Worm (Caenorhabditis elegans) whole organism, young adult: ENCODE data around the gene str-220.

Experiments used
- B0336.3 ChIP-seq: fragments of 200-800 bp; sonication (Bioruptor generic); IDR thresholded peaks from 2 replicates; pipeline ENCODE4 v1.3.6; 2022; ENCODE audit warnings: missing genetic modification characterization, missing compliant biosample characterization
- C06A6.2 ChIP-seq: fragments of 200-800 bp; sonication (Bioruptor generic); conservative IDR thresholded peaks from 2 replicates; pipeline ENCODE4 v1.3.6; 2022; ENCODE audit warnings: missing genetic modification characterization, missing compliant biosample characterization
- F10E7.11 ChIP-seq: sonication (generic microtip); optimal IDR thresholded peaks from 2 replicates; lab custom pipeline; 2017; ENCODE audit warnings: mild to moderate bottlenecking, missing genetic modification characterization, moderate library complexity, missing compliant biosample characterization
- F33H1.4 ChIP-seq: fragments of 200-800 bp; sonication (Bioruptor generic); IDR thresholded peaks from 2 replicates; pipeline ENCODE4 v1.3.6; 2022; ENCODE audit warnings: missing genetic modification reagents, missing genetic modification characterization, missing compliant biosample characterization
- F39B2.1 ChIP-seq: fragments of 200-800 bp; sonication (Bioruptor generic); IDR thresholded peaks from 2 replicates; pipeline ENCODE4 v1.3.6; 2022; ENCODE audit warnings: missing genetic modification reagents, missing genetic modification characterization, missing compliant biosample characterization
- F55B11.4 ChIP-seq: sonication (generic microtip); optimal IDR thresholded peaks from 2 replicates; lab custom pipeline; 2016; ENCODE audit warnings: missing compliant biosample characterization, missing genetic modification characterization, borderline replicate concordance; ENCODE audit not compliant: insufficient read depth
- F57C9.4 ChIP-seq: sonication (generic microtip); optimal IDR thresholded peaks from 2 replicates; lab custom pipeline; 2017; ENCODE audit warnings: mild to moderate bottlenecking, missing genetic modification characterization, missing compliant biosample characterization
- K11D2.4 ChIP-seq: fragments of 200-800 bp; sonication (Bioruptor generic); IDR thresholded peaks from 2 replicates; pipeline ENCODE4 v1.3.6; 2022; ENCODE audit warnings: missing genetic modification reagents, missing genetic modification characterization, missing compliant biosample characterization
- Y53F4B.3 ChIP-seq: fragments of 200-800 bp; sonication (Bioruptor generic); IDR thresholded peaks from 2 replicates; pipeline ENCODE4 v1.3.6; 2022; ENCODE audit warnings: missing genetic modification reagents, missing genetic modification characterization, missing compliant biosample characterization
- Y67H2A.10 ChIP-seq: fragments of 200-800 bp; sonication (Bioruptor generic); conservative IDR thresholded peaks from 2 replicates; pipeline ENCODE4 v1.3.6; 2022; ENCODE audit warnings: missing genetic modification reagents, missing genetic modification characterization, missing compliant biosample characterization
- ZK185.1 ChIP-seq: sonication (generic microtip); optimal IDR thresholded peaks from 2 replicates; lab custom pipeline; 2016; ENCODE audit warnings: mild to moderate bottlenecking, missing genetic modification characterization, missing compliant biosample characterization; ENCODE audit not compliant: poor library complexity, severe bottlenecking
- cebp-1 ChIP-seq, 2 experiments: fragments of 200-800 bp in 1 of 2; sonication (Bioruptor generic) in 1 of 2; sonication (generic microtip) in 1 of 2; IDR thresholded peaks in 1 of 2; optimal IDR thresholded peaks in 1 of 2; 2 replicates each; pipeline versions ENCODE4 v1.3.6 to Lab custom; 2017 to 2022; ENCODE audit warnings: missing compliant biosample characterization in 2 of 2, missing genetic modification characterization in 2 of 2, mild to moderate bottlenecking in 1 of 2, missing genetic modification reagents in 1 of 2, moderate library complexity in 1 of 2
- ceh-27 ChIP-seq: fragments of 200-800 bp; sonication (Bioruptor generic); optimal IDR thresholded peaks from 2 replicates; lab custom pipeline; 2018; ENCODE audit warnings: mild to moderate bottlenecking, missing genetic modification characterization, moderate library complexity, missing compliant biosample characterization
- ceh-40 ChIP-seq: fragments of 200-800 bp; sonication (Bioruptor generic); IDR thresholded peaks from 2 replicates; pipeline ENCODE4 v1.3.6; 2022; ENCODE audit warnings: missing genetic modification characterization, missing compliant biosample characterization
- ceh-58 ChIP-seq: fragments of 200-800 bp; sonication (Bioruptor generic); IDR thresholded peaks from 2 replicates; pipeline ENCODE4 v1.3.6; 2022; ENCODE audit warnings: missing genetic modification characterization, missing compliant biosample characterization
- dpl-1 ChIP-seq: fragments of 150-350 bp; optimal IDR thresholded peaks from 2 replicates; lab custom pipeline; 2014; ENCODE audit warnings: missing biosample characterization, missing genetic modification reagents, missing genetic modification characterization
- egl-44 ChIP-seq: fragments of 200-800 bp; sonication (Bioruptor generic); IDR thresholded peaks from 2 replicates; pipeline ENCODE4 v1.3.6; 2022; ENCODE audit warnings: missing genetic modification reagents, missing genetic modification characterization, missing compliant biosample characterization
- ekl-4 ChIP-seq: fragments of 200-800 bp; sonication (Bioruptor generic); IDR thresholded peaks from 2 replicates; pipeline ENCODE4 v1.3.6; 2022; ENCODE audit warnings: missing genetic modification reagents, missing genetic modification characterization, missing compliant biosample characterization
- ets-4 ChIP-seq: fragments of 200-800 bp; sonication (Bioruptor generic); optimal IDR thresholded peaks from 2 replicates; lab custom pipeline; 2018; ENCODE audit warnings: mild to moderate bottlenecking, missing genetic modification characterization, missing compliant biosample characterization
- fkh-3 ChIP-seq: sonication (generic microtip); optimal IDR thresholded peaks from 2 replicates; lab custom pipeline; 2016; ENCODE audit warnings: mild to moderate bottlenecking, missing genetic modification characterization, missing compliant biosample characterization
- hsf-1 ChIP-seq: fragments of 200-800 bp; sonication (Bioruptor generic); IDR thresholded peaks from 2 replicates; pipeline ENCODE4 v1.3.6; 2022; ENCODE audit warnings: missing genetic modification reagents, missing genetic modification characterization, missing compliant biosample characterization
- let-526 ChIP-seq: fragments of 200-800 bp; sonication (Bioruptor generic); IDR thresholded peaks from 2 replicates; pipeline ENCODE4 v1.3.6; 2022; ENCODE audit warnings: missing genetic modification reagents, missing genetic modification characterization, missing compliant biosample characterization
- let-607 ChIP-seq, 2 experiments: fragments of 200-800 bp in 1 of 2; sonication (Bioruptor generic) in 1 of 2; sonication (generic microtip) in 1 of 2; optimal IDR thresholded peaks; 2 replicates each; lab custom pipeline; 2016 to 2018; ENCODE audit warnings: mild to moderate bottlenecking in 2 of 2, missing compliant biosample characterization in 2 of 2, missing genetic modification characterization in 2 of 2, moderate library complexity in 2 of 2, missing genotype in 1 of 2
- lin-40 ChIP-seq: sonication (generic microtip); optimal IDR thresholded peaks from 2 replicates; lab custom pipeline; 2016; ENCODE audit warnings: missing genetic modification characterization, mild to moderate bottlenecking, missing compliant biosample characterization, missing genotype, missing genetic modification reagents
- lin-54 ChIP-seq: fragments of 200-800 bp; sonication (Bioruptor generic); optimal IDR thresholded peaks from 2 replicates; lab custom pipeline; 2018; ENCODE audit warnings: mild to moderate bottlenecking, missing genetic modification characterization, missing compliant biosample characterization
- madf-3 ChIP-seq: fragments of 200-800 bp; sonication (Bioruptor generic); IDR thresholded peaks from 2 replicates; pipeline ENCODE4 v1.3.6; 2022; ENCODE audit warnings: missing genetic modification reagents, missing genetic modification characterization, missing compliant biosample characterization
- madf-6 ChIP-seq: fragments of 200-800 bp; sonication (Bioruptor generic); IDR thresholded peaks from 2 replicates; pipeline ENCODE4 v1.3.6; 2022; ENCODE audit warnings: missing genetic modification reagents, missing genetic modification characterization, missing compliant biosample characterization
- nhr-120 ChIP-seq: fragments of 200-800 bp; sonication (Bioruptor generic); IDR thresholded peaks from 2 replicates; pipeline ENCODE4 v1.3.6; 2022; ENCODE audit warnings: missing genetic modification characterization, missing compliant biosample characterization
- nhr-80 ChIP-seq: sonication (generic microtip); optimal IDR thresholded peaks from 2 replicates; lab custom pipeline; 2016; ENCODE audit warnings: missing genetic modification characterization, missing compliant biosample characterization
- pha-4 ChIP-seq: fragments of 150-350 bp; sonication (generic microtip); optimal IDR thresholded peaks from 2 replicates; lab custom pipeline; 2014; ENCODE audit warnings: missing biosample characterization, missing genetic modification reagents, missing genetic modification characterization
- repo-1 ChIP-seq: sonication (generic microtip); optimal IDR thresholded peaks from 2 replicates; lab custom pipeline; 2017; ENCODE audit warnings: mild to moderate bottlenecking, missing genetic modification characterization, missing compliant biosample characterization
- rpc-1 ChIP-seq, 2 experiments: fragments of 150-350 bp in 1 of 2; sonication (generic microtip) in 1 of 2; optimal IDR thresholded peaks; 2 replicates each; lab custom pipeline; 2014 to 2018; ENCODE audit warnings: missing biosample characterization in 1 of 2, missing genetic modification characterization in 1 of 2, missing genetic modification reagents in 1 of 2, missing genotype in 1 of 2
- sea-2 ChIP-seq: fragments of 200-800 bp; sonication (Bioruptor generic); IDR thresholded peaks from 2 replicates; pipeline ENCODE4 v1.3.6; 2022; ENCODE audit warnings: missing genetic modification characterization, missing compliant biosample characterization
- snpc-4 ChIP-seq, 5 experiments: fragments of 150-350 bp in 1 of 5; sonication (generic microtip) in 4 of 5; optimal IDR thresholded peaks; 2 replicates each; lab custom pipeline; 2014 to 2018; ENCODE audit warnings: missing genetic modification characterization in 5 of 5, missing biosample characterization in 3 of 5, antibody characterized with exemption in 2 of 5, mild to moderate bottlenecking in 2 of 5, missing compliant biosample characterization in 2 of 5, missing genotype in 2 of 5, moderate library complexity in 2 of 5, missing genetic modification reagents in 1 of 5
- unc-62 ChIP-seq: fragments of 150-350 bp; optimal IDR thresholded peaks from 2 replicates; lab custom pipeline; 2014; ENCODE audit warnings: missing biosample characterization, missing genetic modification reagents, missing genetic modification characterization
- xnd-1 ChIP-seq: sonication (generic microtip); optimal IDR thresholded peaks from 2 replicates; lab custom pipeline; 2016; ENCODE audit warnings: missing genotype, missing genetic modification reagents, missing genetic modification characterization, missing compliant biosample characterization
- zim-3 ChIP-seq: sonication (generic microtip); optimal IDR thresholded peaks from 2 replicates; lab custom pipeline; 2017; ENCODE audit warnings: mild to moderate bottlenecking, missing genetic modification characterization, moderate library complexity, missing compliant biosample characterization
- ztf-18 ChIP-seq: sonication (generic microtip); optimal IDR thresholded peaks from 2 replicates; lab custom pipeline; 2016; ENCODE audit warnings: missing genotype, mild to moderate bottlenecking, missing genetic modification characterization, missing compliant biosample characterization
- ztf-22 ChIP-seq: fragments of 200-800 bp; sonication (Bioruptor generic); optimal IDR thresholded peaks from 2 replicates; lab custom pipeline; 2018; ENCODE audit warnings: mild to moderate bottlenecking, missing genetic modification characterization, moderate library complexity, missing compliant biosample characterization
- ztf-3 ChIP-seq: fragments of 200-800 bp; sonication (Bioruptor generic); optimal IDR thresholded peaks from 2 replicates; lab custom pipeline; 2018; ENCODE audit warnings: mild to moderate bottlenecking, missing genetic modification characterization, missing compliant biosample characterization
- ztf-6 ChIP-seq: fragments of 200-800 bp; sonication (Bioruptor generic); IDR thresholded peaks from 2 replicates; pipeline ENCODE4 v1.3.6; 2022; ENCODE audit warnings: missing genetic modification reagents, missing genetic modification characterization, missing compliant biosample characterization

Gene str-220

DNA sequence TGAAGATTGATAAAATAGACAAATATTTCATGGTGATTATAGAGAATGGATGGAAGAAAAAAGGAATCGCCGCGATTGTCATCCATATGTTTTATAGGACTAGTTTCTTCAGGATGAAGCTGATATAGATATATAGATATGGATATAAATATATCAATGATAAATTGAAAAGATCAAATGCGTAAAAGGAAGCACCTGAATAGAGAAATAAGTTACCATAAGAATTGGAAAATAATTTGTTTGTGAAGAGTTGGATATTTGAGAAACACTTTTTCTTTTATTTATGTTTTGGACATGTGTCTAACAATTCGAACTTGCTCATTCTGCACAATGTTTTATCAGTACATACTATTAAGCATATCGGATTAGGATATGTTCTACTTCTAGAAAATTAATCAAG, 16.9 kb upstream of the str-220 start, which contains the start of gene C42D4.13:
TSS of gene C42D4.13 (minus strand) at position 101 of the 400 bp plus-strand sequence.
- TF ChIP-seq ceh-40 (GFP tag; lab: Robert Waterston, UW): no peak
- no peak for TF ChIP-seq zim-3 (tag; lab: Kevin White, UChicago)
- no peak for TF ChIP-seq ceh-58 (GFP tag; lab: Robert Waterston, UW)
- TF ChIP-seq madf-6 (GFP tag; lab: Robert Waterston, UW): no peak
- no peak for TF ChIP-seq hsf-1 (GFP tag; lab: Robert Waterston, UW)

DNA sequence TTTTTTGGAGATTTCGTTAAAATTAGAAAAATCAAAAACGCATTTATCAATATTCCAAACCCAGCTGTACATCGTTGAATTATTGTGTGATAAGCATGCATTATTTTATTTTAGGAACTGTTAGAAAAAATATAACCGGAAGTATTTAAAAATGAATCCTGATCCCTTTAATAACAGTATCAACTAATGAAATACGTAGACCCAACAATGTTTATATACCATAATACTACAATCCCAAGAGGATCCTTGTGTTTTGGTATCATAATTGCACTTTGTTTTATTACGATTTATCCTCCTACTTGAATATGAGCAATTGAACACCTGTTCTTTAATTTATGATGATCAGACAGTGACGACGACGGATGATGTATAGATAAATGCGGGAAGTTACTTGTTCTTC, 15.6 kb upstream of the str-220 start, which contains the start of gene str-249:
TSS of gene str-249 (minus strand) at position 101 of the 400 bp plus-strand sequence.
- TF ChIP-seq repo-1 (tag; lab: Kevin White, UChicago): no peak
- no peak for TF ChIP-seq ets-4 (GFP tag; lab: Kevin White, UChicago)
- TF ChIP-seq ceh-58 (GFP tag; lab: Robert Waterston, UW): no peak
- no peak for TF ChIP-seq ztf-18 (tag; lab: Kevin White, UChicago)
- no peak for TF ChIP-seq F33H1.4 (GFP tag; lab: Robert Waterston, UW)
- TF ChIP-seq lin-40 (tag; lab: Kevin White, UChicago): no peak
- TF ChIP-seq snpc-4 (GFP tag; optimal IDR thresholded peaks at IDR 0.05; lab: Kevin White, UChicago): no peak
- no peak for TF ChIP-seq snpc-4 (tag; optimal IDR thresholded peaks at IDR 0.05; lab: Kevin White, UChicago)
- no peak for TF ChIP-seq Y53F4B.3 (GFP tag; lab: Robert Waterston, UW)
- no peak for TF ChIP-seq dpl-1 (GFP tag; lab: Kevin White, UChicago)
- no peak for TF ChIP-seq C06A6.2 (GFP tag; lab: Robert Waterston, UW)
- no peak for TF ChIP-seq F39B2.1

DNA sequence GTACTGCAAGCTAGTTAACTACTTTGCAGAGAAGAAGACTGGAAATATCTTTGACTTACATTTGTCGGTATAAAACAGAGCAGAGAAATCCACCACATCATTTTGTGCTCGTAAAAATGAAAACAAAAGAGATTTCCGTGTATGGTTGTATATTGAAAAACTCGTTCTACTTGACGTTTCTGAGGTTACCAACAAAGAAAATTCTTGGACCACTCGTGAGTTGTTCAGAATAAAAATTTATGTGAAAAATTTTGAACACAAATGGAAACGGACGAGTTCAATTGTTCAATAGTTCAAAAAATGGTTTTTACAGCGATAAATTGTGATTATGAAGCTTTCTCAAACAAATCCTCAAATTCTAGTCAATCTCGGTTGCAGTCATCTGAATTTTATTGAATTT, 13.5 kb upstream of the str-220 start, which contains the start of gene clec-179:
TSS of gene clec-179 (minus strand) at position 101 of the 400 bp plus-strand sequence.
- no peak for TF ChIP-seq lin-54
- no peak for TF ChIP-seq lin-40 (tag; lab: Kevin White, UChicago)
- no peak for TF ChIP-seq Y67H2A.10 (GFP tag; lab: Robert Waterston, UW)
- TF ChIP-seq F55B11.4 (tag; lab: Kevin White, UChicago): no peak
- no peak for TF ChIP-seq ztf-3 (GFP tag; lab: Kevin White, UChicago)
- TF ChIP-seq ceh-40 (GFP tag; lab: Robert Waterston, UW): no peak
- TF ChIP-seq unc-62 (GFP tag; lab: Kevin White, UChicago): no peak
- TF ChIP-seq ztf-6 (GFP tag; lab: Robert Waterston, UW): no peak
- no peak for TF ChIP-seq B0336.3 (GFP tag; lab: Robert Waterston, UW)
- TF ChIP-seq ZK185.1: no peak
- no peak for TF ChIP-seq madf-3 (GFP tag; lab: Robert Waterston, UW)
- TF ChIP-seq ceh-27 (GFP tag; lab: Kevin White, UChicago): no peak
- TF ChIP-seq ekl-4 (GFP tag; lab: Robert Waterston, UW): no peak
- no peak for TF ChIP-seq F57C9.4 (tag; lab: Kevin White, UChicago)
- TF ChIP-seq fkh-3 (tag; lab: Kevin White, UChicago): no peak
- no peak for TF ChIP-seq F10E7.11
- TF ChIP-seq sea-2 (GFP tag; lab: Robert Waterston, UW): no peak
- no peak for TF ChIP-seq xnd-1 (tag; lab: Kevin White, UChicago)
- no peak for TF ChIP-seq K11D2.4 (GFP tag; lab: Robert Waterston, UW)

DNA sequence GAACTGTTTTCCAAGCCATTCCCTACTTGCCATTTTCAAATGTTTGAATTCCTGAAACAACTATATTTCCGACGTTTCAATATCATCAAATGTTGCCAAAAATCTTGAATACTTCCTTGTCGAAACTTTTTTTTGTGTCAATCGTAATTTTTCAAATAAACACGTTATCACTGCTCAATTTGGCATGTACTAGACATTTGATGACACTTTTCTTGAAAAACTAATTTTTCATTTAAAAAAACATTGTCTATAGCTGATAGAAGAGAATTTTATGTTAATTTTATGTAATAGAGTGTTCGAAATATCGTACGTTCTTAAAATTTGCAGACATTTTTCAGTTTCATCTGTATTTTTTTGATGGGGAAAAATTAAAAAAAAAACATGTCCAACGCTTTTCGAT, 11.7 kb upstream of the str-220 start:
- TF ChIP-seq pha-4 (tag; lab: Kevin White, UChicago) (peak; percentile 36), rpc-1 (optimal IDR thresholded peaks at IDR 0.05; lab: Kevin White, UChicago) (no peak), rpc-1 (tag; optimal IDR thresholded peaks at IDR 0.05; lab: Kevin White, UChicago) (no peak), ztf-22 (GFP tag; lab: Kevin White, UChicago) (peak; percentile 47), Y67H2A.10 (GFP tag; lab: Robert Waterston, UW) (no peak), egl-44 (no peak), nhr-120 (GFP tag; lab: Robert Waterston, UW) (no peak), let-526 (no peak), F39B2.1 (no peak), zim-3 (tag; lab: Kevin White, UChicago) (no peak), unc-62 (GFP tag; lab: Kevin White, UChicago) (peak; percentile 75), cebp-1 (GFP tag; IDR thresholded peaks at IDR 0.05; lab: Robert Waterston, UW) (no peak), cebp-1 (tag; optimal IDR thresholded peaks at IDR 0.05; lab: Kevin White, UChicago) (no peak), nhr-80 (tag; lab: Kevin White, UChicago) (peak; percentile 78), ceh-58 (GFP tag; lab: Robert Waterston, UW) (no peak), let-607 (tag; optimal IDR thresholded peaks at IDR 0.05; lab: Kevin White, UChicago) (peak; percentile 60 to 85)
